Worm (Caenorhabditis elegans): ENCODE measurements around the gene oac-15.

Gene oac-15

ce11 chrV:16159594-16159993 is 50.1 kb downstream of the oac-15 start, which contains the start of gene F10A3.17:
Gene F10A3.17, minus strand, starts transcription at chrV:16159694.
- TF ChIP-seq mls-2 (tag; optimal IDR thresholded peaks at IDR 0.05) (no peak), nhr-12 (tag; optimal IDR thresholded peaks at IDR 0.05) (no peak), ceh-83 (GFP tag; optimal IDR thresholded peaks at IDR 0.05) (no peak), ces-1 (GFP tag; optimal IDR thresholded peaks at IDR 0.05) (no peak), elt-3 (tag; optimal IDR thresholded peaks at IDR 0.05) (no peak), ceh-43 (GFP tag; optimal IDR thresholded peaks at IDR 0.05) (no peak), snpc-4 (tag; optimal IDR thresholded peaks at IDR 0.05) (no peak), lin-13 (tag; optimal IDR thresholded peaks at IDR 0.05) (no peak), drap-1 (GFP tag; optimal IDR thresholded peaks at IDR 0.05) (no peak), lin-32 (GFP tag; optimal IDR thresholded peaks at IDR 0.05) (no peak), tbx-8 (GFP tag; optimal IDR thresholded peaks at IDR 0.05) (no peak), mep-1 (tag; optimal IDR thresholded peaks at IDR 0.05) (no peak), zip-8 (tag; optimal IDR thresholded peaks at IDR 0.05) (no peak), unc-39 (tag; optimal IDR thresholded peaks at IDR 0.05) (no peak), ceh-39 (tag; optimal IDR thresholded peaks at IDR 0.05) (no peak), unc-120 (tag; optimal IDR thresholded peaks at IDR 0.05; ENCODE audit: poor library complexity, severe bottlenecking) (no peak)

ce11 chrV:16158391-16158790 is 51.3 kb downstream of the oac-15 start, which contains the start of gene str-99:
Gene str-99, minus strand, starts transcription at chrV:16158491.
- TF ChIP-seq ztf-11 (tag; optimal IDR thresholded peaks at IDR 0.05): no peak

Measured in whole organism, mixed stage, embryonic.